Fruit fly (Drosophila melanogaster) ovary, adult (tissue): Measurements from ENCODE around the gene pll.

Source experiments
- CG17801 ChIP-seq: fragments of 200-800 bp; optimal IDR thresholded peaks from 2 replicates; lab custom pipeline; 2019; ENCODE audit warnings: missing biosample characterization, mild to moderate bottlenecking, missing genetic modification characterization, moderate library complexity; ENCODE audit not compliant: partially characterized antibody

pll gene

dm6 chr3R:27209561-27210275, 43.3 kb downstream of the pll start:
- no peak for TF ChIP-seq CG17801 (GFP tag; lab: Kevin White, UChicago)

- TF ChIP-seq CG17801 (GFP tag; lab: Kevin White, UChicago), result no peak
Observed at dm6 chr3R:27208724-27209343, 44.1 kb downstream of the pll start.

- no peak for TF ChIP-seq CG17801 (GFP tag; lab: Kevin White, UChicago)
Observed at dm6 chr3R:27204694-27205414, 48.1 kb downstream of the pll start.

dm6 chr3R:27203856-27204255, 49.1 kb downstream of the pll start:
- no peak for TF ChIP-seq CG17801 (GFP tag; lab: Kevin White, UChicago)

dm6 chr3R:27202330-27202729, 50.7 kb downstream of the pll start:
- TF ChIP-seq CG17801 (GFP tag; lab: Kevin White, UChicago), result no peak

dm6 chr3R:27201538-27202281, 51.3 kb downstream of the pll start:
- no peak for TF ChIP-seq CG17801 (GFP tag; lab: Kevin White, UChicago)
